Worm (Caenorhabditis elegans): ENCODE measurements around the gene gex-2.

DNA sequence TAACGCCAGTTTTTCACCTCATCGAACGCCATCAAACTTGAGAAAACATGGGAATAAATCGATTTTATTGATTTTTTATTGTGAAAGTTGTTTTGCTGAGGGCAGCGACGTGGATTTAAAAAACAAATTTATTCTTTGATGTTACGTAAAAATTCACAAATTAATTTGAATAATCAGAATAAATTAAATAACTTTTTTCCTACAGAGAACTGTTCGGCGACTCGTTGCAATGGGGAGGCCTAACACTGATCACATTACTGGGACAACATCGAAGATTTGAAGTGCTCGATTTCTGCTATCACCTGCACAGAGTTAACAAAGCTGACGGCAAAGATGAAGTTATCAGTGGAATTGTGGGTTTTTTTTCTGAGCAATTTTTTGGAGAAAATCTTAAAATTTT lies 9.6 kb downstream of the gex-2 start, which contains the start of gene F56A11.6:
- TF ChIP-seq unc-62 (GFP tag; optimal IDR thresholded peaks at IDR 0.05) (no peak), sptf-1 (tag; optimal IDR thresholded peaks at IDR 0.05) (no peak), lin-32 (GFP tag; optimal IDR thresholded peaks at IDR 0.05) (no peak), ztf-11 (tag; optimal IDR thresholded peaks at IDR 0.05) (no peak), lsy-2 (tag; optimal IDR thresholded peaks at IDR 0.05) (no peak), elt-3 (tag; optimal IDR thresholded peaks at IDR 0.05) (no peak), drap-1 (GFP tag; optimal IDR thresholded peaks at IDR 0.05) (no peak), nhr-28 (tag; optimal IDR thresholded peaks at IDR 0.05) (no peak), snpc-4 (tag; optimal IDR thresholded peaks at IDR 0.05) (no peak), mep-1 (tag; optimal IDR thresholded peaks at IDR 0.05) (no peak), lin-13 (tag; optimal IDR thresholded peaks at IDR 0.05) (no peak)

Data from whole organism, mixed stage, embryonic.